Worm (Caenorhabditis elegans): Measurements from ENCODE around the gene slc-25A29.

DNA sequence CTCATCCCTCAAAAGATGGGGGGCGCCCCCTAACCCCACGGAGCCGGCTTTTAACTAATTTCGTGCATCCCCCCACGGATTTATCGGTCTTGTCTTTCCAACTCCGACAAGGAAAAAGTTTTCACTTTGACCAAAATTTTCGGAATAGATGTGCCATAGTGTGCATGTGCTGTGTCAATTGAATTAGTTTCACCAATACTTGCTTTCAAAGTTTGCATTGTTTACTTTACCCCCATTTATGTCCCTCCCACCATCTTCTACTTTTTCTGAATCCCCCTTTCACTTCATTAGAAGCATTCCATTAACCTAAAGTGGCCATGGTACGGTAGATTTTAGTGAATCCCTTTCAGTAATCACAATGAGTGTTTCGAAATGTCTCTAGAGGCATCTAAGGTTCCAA, 40.3 kb downstream of the slc-25A29 start:
- no peak for TF ChIP-seq skn-1 (tag; optimal IDR thresholded peaks at IDR 0.05)
- TF ChIP-seq lin-13 (GFP tag; optimal IDR thresholded peaks at IDR 0.05), result no peak
- TF ChIP-seq nhr-11 (tag; optimal IDR thresholded peaks at IDR 0.05), result no peak
- TF ChIP-seq aly-2 (tag; optimal IDR thresholded peaks at IDR 0.05), result no peak
- TF ChIP-seq F16B12.6 (tag; optimal IDR thresholded peaks at IDR 0.05), result no peak
- TF ChIP-seq nhr-85 (tag), result no peak
- no peak for TF ChIP-seq nhr-237 (tag; optimal IDR thresholded peaks at IDR 0.05)
- TF ChIP-seq sox-4 (tag; optimal IDR thresholded peaks at IDR 0.05), result no peak
- no peak for TF ChIP-seq nhr-76 (tag; optimal IDR thresholded peaks at IDR 0.05)
- TF ChIP-seq ama-1 (optimal IDR thresholded peaks at IDR 0.05), result no peak
- TF ChIP-seq unc-30 (tag; optimal IDR thresholded peaks at IDR 0.05), result no peak
- TF ChIP-seq egl-13 (tag; optimal IDR thresholded peaks at IDR 0.05), result no peak
- no peak for TF ChIP-seq swsn-7 (tag; optimal IDR thresholded peaks at IDR 0.05)

All from whole organism, L1 larva.